Worm (Caenorhabditis elegans) whole organism, L2 larva: ENCODE measurements around the gene DH11.2.

Source experiments
- C34F6.9 ChIP-seq: fragments of 150-350 bp; optimal IDR thresholded peaks from 2 replicates; lab custom pipeline; 2014; ENCODE audit warnings: missing biosample characterization, missing genetic modification characterization
- F13H6.1 ChIP-seq: sonication (generic microtip); optimal IDR thresholded peaks from 2 replicates; lab custom pipeline; 2016; ENCODE audit warnings: missing genetic modification characterization, missing compliant biosample characterization
- Y55F3AM.14 ChIP-seq: fragments of 200-800 bp; sonication (Bioruptor generic); optimal IDR thresholded peaks from 2 replicates; lab custom pipeline; 2018; ENCODE audit warnings: mild to moderate bottlenecking, missing genetic modification characterization, missing compliant biosample characterization
- ZK546.5 ChIP-seq: sonication (generic microtip); optimal IDR thresholded peaks from 2 replicates; lab custom pipeline; 2017; ENCODE audit warnings: missing biosample characterization, missing genetic modification characterization
- aly-2 ChIP-seq: fragments of 150-350 bp; optimal IDR thresholded peaks from 2 replicates; lab custom pipeline; 2014; ENCODE audit warnings: missing biosample characterization, missing genetic modification characterization
- ama-1 ChIP-seq: fragments of 150-350 bp; optimal IDR thresholded peaks from 2 replicates; lab custom pipeline; 2018; ENCODE audit warnings: inconsistent platforms
- blmp-1 ChIP-seq: sonication (generic microtip); optimal IDR thresholded peaks from 2 replicates; lab custom pipeline; 2017; ENCODE audit warnings: missing genetic modification characterization, mild to moderate bottlenecking, missing compliant biosample characterization, antibody characterized with exemption, moderate library complexity; ENCODE audit not compliant: insufficient read depth
- ceh-82 ChIP-seq: fragments of 150-350 bp; optimal IDR thresholded peaks from 2 replicates; lab custom pipeline; 2014; ENCODE audit warnings: missing biosample characterization, missing genetic modification characterization
- dmd-4 ChIP-seq: sonication (generic microtip); optimal IDR thresholded peaks from 2 replicates; lab custom pipeline; 2017; ENCODE audit warnings: missing biosample characterization, missing genetic modification characterization
- egl-27 ChIP-seq: sonication (generic microtip); optimal IDR thresholded peaks from 3 replicates; lab custom pipeline; 2017; ENCODE audit warnings: missing biosample characterization, missing genetic modification reagents, missing genetic modification characterization
- elt-1 ChIP-seq: fragments of 150-350 bp; optimal IDR thresholded peaks from 2 replicates; lab custom pipeline; 2014; ENCODE audit warnings: missing biosample characterization, missing genetic modification characterization
- elt-3 ChIP-seq: sonication (generic microtip); optimal IDR thresholded peaks from 2 replicates; lab custom pipeline; 2017; ENCODE audit warnings: missing biosample characterization, missing genetic modification characterization
- gmeb-1 ChIP-seq: fragments of 150-350 bp; optimal IDR thresholded peaks from 2 replicates; lab custom pipeline; 2014; ENCODE audit warnings: missing biosample characterization, missing genetic modification characterization
- lin-11 ChIP-seq: fragments of 150-350 bp; sonication (generic microtip); optimal IDR thresholded peaks from 2 replicates; lab custom pipeline; 2014; ENCODE audit warnings: missing biosample characterization, missing genetic modification characterization, inconsistent platforms, mixed read lengths
- lin-13 ChIP-seq: fragments of 150-350 bp; optimal IDR thresholded peaks from 2 replicates; lab custom pipeline; 2014; ENCODE audit warnings: missing biosample characterization, missing genetic modification reagents, missing genetic modification characterization
- lsy-2 ChIP-seq, 2 experiments: fragments of 150-350 bp in 1 of 2; sonication (generic microtip) in 1 of 2; optimal IDR thresholded peaks; 2 replicates each; lab custom pipeline; 2014 to 2017; ENCODE audit warnings: missing biosample characterization in 2 of 2, missing genetic modification characterization in 2 of 2
- mab-5 ChIP-seq: fragments of 150-350 bp; optimal IDR thresholded peaks from 2 replicates; lab custom pipeline; 2014; ENCODE audit warnings: missing biosample characterization, missing genetic modification characterization
- mbf-1 ChIP-seq: sonication (generic microtip); optimal IDR thresholded peaks from 2 replicates; lab custom pipeline; 2017; ENCODE audit warnings: missing biosample characterization, missing genetic modification characterization
- mdl-1 ChIP-seq, 2 experiments: fragments of 150-350 bp in 1 of 2; sonication (generic microtip) in 1 of 2; optimal IDR thresholded peaks; 2 replicates each; lab custom pipeline; 2017; ENCODE audit warnings: missing biosample characterization in 2 of 2, missing genetic modification characterization in 2 of 2
- nhr-10 ChIP-seq: sonication (generic microtip); optimal IDR thresholded peaks from 2 replicates; lab custom pipeline; 2017; ENCODE audit warnings: missing biosample characterization, missing genetic modification characterization
- nhr-12 ChIP-seq: fragments of 150-350 bp; optimal IDR thresholded peaks from 2 replicates; lab custom pipeline; 2014; ENCODE audit warnings: missing biosample characterization, missing genetic modification characterization
- nhr-21 ChIP-seq: fragments of 150-350 bp; optimal IDR thresholded peaks from 2 replicates; lab custom pipeline; 2014; ENCODE audit warnings: missing biosample characterization, missing genetic modification characterization
- nhr-23 ChIP-seq: fragments of 150-350 bp; optimal IDR thresholded peaks from 2 replicates; lab custom pipeline; 2014; ENCODE audit warnings: missing biosample characterization, missing genetic modification reagents, missing genetic modification characterization
- nhr-237 ChIP-seq: fragments of 150-350 bp; optimal IDR thresholded peaks from 2 replicates; lab custom pipeline; 2014; ENCODE audit warnings: missing biosample characterization, missing genetic modification characterization
- nhr-6 ChIP-seq: fragments of 150-350 bp; optimal IDR thresholded peaks from 2 replicates; lab custom pipeline; 2014; ENCODE audit warnings: missing biosample characterization, missing genetic modification characterization
- nhr-77 ChIP-seq: fragments of 150-350 bp; optimal IDR thresholded peaks from 2 replicates; lab custom pipeline; 2014; ENCODE audit warnings: missing biosample characterization, missing genetic modification characterization
- peb-1 ChIP-seq: fragments of 150-350 bp; optimal IDR thresholded peaks from 2 replicates; lab custom pipeline; 2014; ENCODE audit warnings: missing biosample characterization, missing genetic modification characterization
- sem-4 ChIP-seq: fragments of 150-350 bp; optimal IDR thresholded peaks from 2 replicates; lab custom pipeline; 2014; ENCODE audit warnings: missing biosample characterization, missing genetic modification reagents, missing genetic modification characterization
- skn-1 ChIP-seq: sonication (generic microtip); optimal IDR thresholded peaks from 2 replicates; lab custom pipeline; 2017; ENCODE audit warnings: missing biosample characterization, missing genetic modification characterization
- snpc-4 ChIP-seq: fragments of 150-350 bp; optimal IDR thresholded peaks from 2 replicates; lab custom pipeline; 2014; ENCODE audit warnings: missing biosample characterization, missing genetic modification characterization
- unc-39 ChIP-seq: fragments of 150-350 bp; optimal IDR thresholded peaks from 2 replicates; lab custom pipeline; 2014; ENCODE audit warnings: missing biosample characterization, missing genetic modification characterization
- unc-55 ChIP-seq: fragments of 150-350 bp; sonication (generic microtip); optimal IDR thresholded peaks from 3 replicates; lab custom pipeline; 2014; ENCODE audit warnings: missing biosample characterization, missing genetic modification reagents, missing genetic modification characterization
- zag-1 ChIP-seq: fragments of 150-350 bp; optimal IDR thresholded peaks from 2 replicates; lab custom pipeline; 2014; ENCODE audit warnings: missing biosample characterization, missing genetic modification characterization
- ztf-11 ChIP-seq: sonication (generic microtip); optimal IDR thresholded peaks from 2 replicates; lab custom pipeline; 2017; ENCODE audit warnings: missing biosample characterization, missing genetic modification characterization

The DH11.2 gene

DNA sequence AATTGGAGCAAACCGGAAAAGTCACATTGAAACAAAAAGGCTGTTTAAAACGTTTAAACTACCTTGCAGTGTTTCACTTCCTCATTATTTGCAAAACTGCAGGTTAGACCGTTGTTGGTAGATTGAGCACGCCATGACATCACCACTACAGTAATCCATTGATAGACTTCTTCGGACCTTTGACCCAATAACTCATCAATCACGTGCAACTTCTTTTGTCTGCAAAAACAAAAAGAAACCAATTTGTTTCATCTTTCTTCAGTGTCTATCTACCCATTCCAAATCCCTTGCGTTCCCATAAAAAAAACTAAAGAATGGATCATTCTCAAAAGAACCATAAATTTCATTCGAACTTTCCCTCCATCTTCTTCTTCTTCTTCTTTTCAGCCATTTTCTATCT, 31.5 kb upstream of the DH11.2 start:
- no peak for TF ChIP-seq elt-1 (tag; lab: Kevin White, UChicago)
- TF ChIP-seq mab-5 (tag; lab: Kevin White, UChicago): peak; percentile 60
- TF ChIP-seq nhr-77 (tag; lab: Kevin White, UChicago): no peak
- no peak for TF ChIP-seq ceh-82
- TF ChIP-seq unc-55 (GFP tag; lab: Kevin White, UChicago): peak; percentile 2
- no peak for TF ChIP-seq Y55F3AM.14 (GFP tag; lab: Kevin White, UChicago)
- TF ChIP-seq ztf-11 (tag; lab: Kevin White, UChicago): no peak
- TF ChIP-seq lin-13 (GFP tag; lab: Kevin White, UChicago): no peak
- no peak for TF ChIP-seq nhr-23

DNA sequence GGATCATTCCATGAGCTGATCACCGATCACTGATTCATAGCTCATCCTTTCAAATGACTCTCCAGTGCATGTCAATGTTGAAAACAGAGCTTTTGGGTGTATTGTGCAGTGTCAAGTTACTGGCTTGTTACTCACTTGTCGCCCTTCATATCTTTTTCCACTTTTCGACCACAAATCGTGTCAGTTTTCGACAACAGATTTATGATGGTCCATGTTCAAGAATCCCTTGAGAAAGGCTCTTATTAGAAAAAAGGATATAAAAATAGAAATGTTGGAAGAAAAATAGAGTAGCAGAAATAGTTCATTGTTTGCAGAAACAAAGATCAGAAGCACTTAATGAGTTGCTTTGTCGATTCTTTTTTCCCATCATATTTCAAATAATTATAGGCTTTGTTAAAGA, 29.2 kb upstream of the DH11.2 start:
- TF ChIP-seq skn-1 (tag; lab: Kevin White, UChicago) (no peak), lsy-2 (tag; optimal IDR thresholded peaks at IDR 0.05; lab: Kevin White, UChicago) (no peak), Y55F3AM.14 (GFP tag; lab: Kevin White, UChicago) (no peak), gmeb-1 (tag; lab: Kevin White, UChicago) (no peak), nhr-21 (no peak), zag-1 (no peak), mdl-1 (tag; optimal IDR thresholded peaks at IDR 0.05; lab: Kevin White, UChicago) (no peak), elt-1 (tag; lab: Kevin White, UChicago) (no peak), aly-2 (tag; lab: Kevin White, UChicago) (no peak), elt-3 (tag; lab: Kevin White, UChicago) (no peak), ama-1 (lab: Kevin White, UChicago) (no peak), ZK546.5 (tag; lab: Kevin White, UChicago) (no peak), snpc-4 (tag; lab: Kevin White, UChicago) (no peak), nhr-12 (tag; lab: Kevin White, UChicago) (no peak)

DNA sequence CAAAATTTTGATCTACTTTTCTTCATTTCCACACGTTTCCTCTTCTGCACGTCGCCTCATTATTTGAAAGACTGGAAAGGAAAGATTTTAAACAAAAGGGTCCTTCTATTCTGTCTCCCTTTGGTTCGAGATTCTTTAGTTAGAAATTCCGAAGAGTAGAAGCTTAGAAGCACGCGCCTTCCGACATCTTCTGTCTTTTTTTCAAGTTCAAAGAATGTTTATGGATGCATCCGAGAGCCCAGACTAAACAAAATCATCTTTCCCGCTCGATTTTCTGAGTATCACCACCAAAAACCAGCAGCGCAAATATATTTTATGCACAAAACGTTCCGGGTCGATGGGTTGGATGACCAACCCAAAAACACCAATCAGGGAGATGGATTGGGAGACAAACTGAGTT, 28.5 kb upstream of the DH11.2 start:
- TF ChIP-seq nhr-6 (no peak), unc-39 (no peak), blmp-1 (tag; lab: Kevin White, UChicago) (no peak), skn-1 (tag; lab: Kevin White, UChicago) (no peak), nhr-12 (tag; lab: Kevin White, UChicago) (no peak), unc-55 (GFP tag; lab: Kevin White, UChicago) (no peak), elt-1 (tag; lab: Kevin White, UChicago) (no peak)
- TF ChIP-seq, all 48 proteins: peak for 0

DNA sequence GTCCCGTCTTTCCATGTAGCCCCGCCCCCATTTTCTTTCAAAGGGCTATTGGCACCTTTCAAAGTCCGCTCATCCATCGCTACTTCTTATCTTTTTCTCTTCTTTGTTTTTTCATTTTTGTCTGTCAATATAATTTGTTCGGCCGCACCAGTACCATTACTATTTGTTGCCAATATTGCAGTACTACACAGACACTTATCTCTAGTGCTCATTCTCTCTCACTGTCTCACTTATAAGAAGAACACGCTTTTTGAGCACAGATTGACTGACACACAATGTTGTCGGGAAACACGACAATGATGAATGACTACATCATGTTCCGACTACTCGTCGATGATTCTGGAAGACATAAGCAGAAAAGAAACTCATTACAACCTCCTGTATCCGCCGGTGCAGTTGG, 27.6 kb upstream of the DH11.2 start:
- TF ChIP-seq peb-1 (tag; lab: Kevin White, UChicago): no peak
- TF ChIP-seq snpc-4 (tag; lab: Kevin White, UChicago): no peak
- no peak for TF ChIP-seq nhr-21
- TF ChIP-seq nhr-10 (tag; lab: Kevin White, UChicago): no peak
- TF ChIP-seq sem-4 (tag; lab: Kevin White, UChicago): no peak
- no peak for TF ChIP-seq C34F6.9 (tag; lab: Kevin White, UChicago)
- TF ChIP-seq egl-27 (tag; lab: Kevin White, UChicago): no peak
- TF ChIP-seq nhr-237 (tag; lab: Kevin White, UChicago): no peak
- no peak for TF ChIP-seq lin-11 (tag; lab: Kevin White, UChicago)

DNA sequence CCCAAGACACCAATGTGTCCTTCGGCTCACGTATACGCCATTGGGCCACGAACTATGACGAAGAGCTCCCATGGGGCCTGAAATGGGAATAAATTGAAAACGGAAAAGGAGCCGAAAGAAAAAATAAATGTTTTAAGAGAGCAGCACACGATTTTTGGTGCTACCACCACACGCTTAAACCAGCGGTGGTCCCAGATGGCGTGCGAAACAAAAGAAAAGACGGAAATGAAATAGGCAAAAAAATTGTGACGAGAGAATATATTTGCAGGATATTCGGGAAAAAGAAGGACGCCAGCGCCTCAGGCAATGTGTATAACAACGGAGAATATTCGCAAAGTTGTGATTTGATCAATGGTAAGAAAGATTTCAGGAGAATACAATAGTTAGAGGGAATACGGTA, 25.7 kb upstream of the DH11.2 start:
- no peak for TF ChIP-seq ZK546.5 (tag; lab: Kevin White, UChicago)
- no peak for TF ChIP-seq snpc-4 (tag; lab: Kevin White, UChicago)
- TF ChIP-seq blmp-1 (tag; lab: Kevin White, UChicago): no peak
- no peak for TF ChIP-seq Y55F3AM.14 (GFP tag; lab: Kevin White, UChicago)
- TF ChIP-seq C34F6.9 (tag; lab: Kevin White, UChicago): no peak
- no peak for TF ChIP-seq lsy-2 (tag; optimal IDR thresholded peaks at IDR 0.05; lab: Kevin White, UChicago)
- no peak for TF ChIP-seq unc-39
- TF ChIP-seq elt-3 (tag; lab: Kevin White, UChicago): no peak
- no peak for TF ChIP-seq nhr-12 (tag; lab: Kevin White, UChicago)
- no peak for TF ChIP-seq nhr-237 (tag; lab: Kevin White, UChicago)

DNA sequence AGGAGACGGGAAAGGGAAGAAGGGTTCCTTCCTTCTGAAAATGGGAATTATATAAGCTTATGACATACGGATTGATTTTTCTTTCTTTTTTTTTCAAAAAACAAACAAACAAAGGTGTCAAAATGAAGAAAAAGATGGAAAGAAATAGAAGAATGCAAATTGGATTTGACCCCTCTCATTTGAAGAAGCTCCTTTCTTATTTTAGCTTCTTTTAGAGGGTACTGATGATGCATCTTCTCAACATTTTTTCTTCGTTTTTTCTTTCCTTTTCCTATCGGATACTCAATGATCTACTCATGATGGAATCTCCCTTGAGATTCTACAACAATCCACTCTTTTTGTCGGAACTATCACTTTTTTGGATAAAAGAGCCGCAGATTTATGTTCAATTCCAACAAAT, 22.4 kb upstream of the DH11.2 start:
- TF ChIP-seq ama-1 (lab: Kevin White, UChicago) (no peak), nhr-12 (tag; lab: Kevin White, UChicago) (no peak), nhr-6 (no peak), dmd-4 (tag; lab: Kevin White, UChicago) (no peak), Y55F3AM.14 (GFP tag; lab: Kevin White, UChicago) (no peak), mbf-1 (tag; lab: Kevin White, UChicago) (no peak), lin-11 (tag; lab: Kevin White, UChicago) (no peak), elt-1 (tag; lab: Kevin White, UChicago) (no peak), nhr-77 (tag; lab: Kevin White, UChicago) (no peak), peb-1 (tag; lab: Kevin White, UChicago) (no peak), zag-1 (no peak), F13H6.1 (tag; lab: Kevin White, UChicago) (no peak)
